Worm (Caenorhabditis elegans) whole organism, late embryonic: Measurements from ENCODE around the gene clec-217.

Experiments
- C08G9.2 ChIP-seq: sonication (generic microtip); optimal IDR thresholded peaks from 2 replicates; lab custom pipeline; 2016; ENCODE audit warnings: mild to moderate bottlenecking, missing genetic modification characterization, moderate library complexity, missing compliant biosample characterization
- F13H6.1 ChIP-seq: sonication (generic microtip); optimal IDR thresholded peaks from 2 replicates; lab custom pipeline; 2016; ENCODE audit warnings: missing genetic modification characterization, missing compliant biosample characterization
- T23F11.4 ChIP-seq: fragments of 200-800 bp; sonication (Bioruptor generic); optimal IDR thresholded peaks from 2 replicates; lab custom pipeline; 2018; ENCODE audit warnings: mild to moderate bottlenecking, missing genetic modification characterization, missing compliant biosample characterization
- ama-1 ChIP-seq: fragments of 150-350 bp; optimal IDR thresholded peaks from 2 replicates; lab custom pipeline; 2014
- ceh-14 ChIP-seq: sonication (generic microtip); optimal IDR thresholded peaks from 2 replicates; lab custom pipeline; 2016; ENCODE audit warnings: missing genotype, missing genetic modification characterization, missing compliant biosample characterization
- ceh-24 ChIP-seq: sonication (generic microtip); optimal IDR thresholded peaks from 2 replicates; lab custom pipeline; 2016; ENCODE audit warnings: mild to moderate bottlenecking, missing genetic modification characterization, missing compliant biosample characterization
- ceh-30 ChIP-seq: fragments of 150-350 bp; optimal IDR thresholded peaks from 2 replicates; lab custom pipeline; 2014; ENCODE audit warnings: missing biosample characterization, missing genetic modification characterization
- ceh-6 ChIP-seq: fragments of 200-800 bp; sonication (Bioruptor generic); optimal IDR thresholded peaks from 2 replicates; lab custom pipeline; 2018; ENCODE audit warnings: mild to moderate bottlenecking, missing genetic modification characterization, missing compliant biosample characterization
- ceh-9 ChIP-seq: sonication (generic microtip); optimal IDR thresholded peaks from 2 replicates; lab custom pipeline; 2016; ENCODE audit warnings: mild to moderate bottlenecking, missing genetic modification characterization, inconsistent platforms, missing compliant biosample characterization
- elt-4 ChIP-seq: sonication (generic microtip); optimal IDR thresholded peaks from 2 replicates; lab custom pipeline; 2016; ENCODE audit warnings: missing genetic modification characterization, missing compliant biosample characterization
- eyg-1 ChIP-seq: sonication (generic microtip); optimal IDR thresholded peaks from 2 replicates; lab custom pipeline; 2016; ENCODE audit warnings: missing genotype, missing genetic modification characterization, missing compliant biosample characterization
- hlh-15 ChIP-seq: sonication (generic microtip); optimal IDR thresholded peaks from 2 replicates; lab custom pipeline; 2016; ENCODE audit warnings: missing genetic modification characterization, missing compliant biosample characterization
- hlh-30 ChIP-seq: sonication (generic microtip); optimal IDR thresholded peaks from 2 replicates; lab custom pipeline; 2017; ENCODE audit warnings: antibody characterized with exemption, missing genetic modification characterization, missing compliant biosample characterization; ENCODE audit not compliant: insufficient read depth
- hlh-6 ChIP-seq: sonication (generic microtip); optimal IDR thresholded peaks from 2 replicates; lab custom pipeline; 2016; ENCODE audit warnings: missing genotype, missing genetic modification characterization, missing compliant biosample characterization
- hlh-8 ChIP-seq: sonication (generic microtip); optimal IDR thresholded peaks from 2 replicates; lab custom pipeline; 2016; ENCODE audit warnings: missing genotype, missing genetic modification characterization, missing compliant biosample characterization
- lin-11 ChIP-seq: fragments of 200-800 bp; sonication (Bioruptor generic); optimal IDR thresholded peaks from 2 replicates; lab custom pipeline; 2018; ENCODE audit warnings: mild to moderate bottlenecking, missing genetic modification characterization, missing compliant biosample characterization
- nfya-1 ChIP-seq: sonication (generic microtip); optimal IDR thresholded peaks from 2 replicates; lab custom pipeline; 2017; ENCODE audit warnings: missing genetic modification characterization, mild to moderate bottlenecking, missing compliant biosample characterization, antibody characterized with exemption, moderate library complexity
- npax-4 ChIP-seq: sonication (generic microtip); optimal IDR thresholded peaks from 2 replicates; lab custom pipeline; 2016; ENCODE audit warnings: missing genetic modification characterization, missing compliant biosample characterization
- odd-2 ChIP-seq: sonication (generic microtip); optimal IDR thresholded peaks from 2 replicates; lab custom pipeline; 2017; ENCODE audit warnings: antibody characterized with exemption, mild to moderate bottlenecking, missing genetic modification characterization, missing compliant biosample characterization
- pag-3 ChIP-seq: sonication (generic microtip); optimal IDR thresholded peaks from 2 replicates; lab custom pipeline; 2016; ENCODE audit warnings: missing compliant biosample characterization, missing genetic modification characterization, borderline replicate concordance
- pat-9 ChIP-seq: fragments of 200-800 bp; sonication (Bioruptor generic); optimal IDR thresholded peaks from 2 replicates; lab custom pipeline; 2018; ENCODE audit warnings: mild to moderate bottlenecking, missing genetic modification characterization, moderate library complexity, missing compliant biosample characterization
- pha-2 ChIP-seq: sonication (generic microtip); optimal IDR thresholded peaks from 2 replicates; lab custom pipeline; 2017; ENCODE audit warnings: mild to moderate bottlenecking, missing genetic modification characterization, missing compliant biosample characterization
- pha-4 ChIP-seq: fragments of 150-350 bp; optimal IDR thresholded peaks from 2 replicates; lab custom pipeline; 2018; ENCODE audit warnings: missing biosample characterization, missing genetic modification reagents, missing genetic modification characterization
- pros-1 ChIP-seq: fragments of 150-350 bp; optimal IDR thresholded peaks from 2 replicates; lab custom pipeline; 2014; ENCODE audit warnings: missing biosample characterization, missing genetic modification reagents, missing genetic modification characterization
- ref-2 ChIP-seq: sonication (generic microtip); optimal IDR thresholded peaks from 2 replicates; lab custom pipeline; 2016; ENCODE audit warnings: missing genetic modification characterization, missing compliant biosample characterization
- rnt-1 ChIP-seq: sonication (generic microtip); optimal IDR thresholded peaks from 2 replicates; lab custom pipeline; 2016; ENCODE audit warnings: missing genetic modification characterization, missing compliant biosample characterization
- syd-9 ChIP-seq: sonication (generic microtip); optimal IDR thresholded peaks from 2 replicates; lab custom pipeline; 2016; ENCODE audit warnings: mild to moderate bottlenecking, missing genetic modification characterization, moderate library complexity, missing compliant biosample characterization
- tbx-7 ChIP-seq: sonication (generic microtip); optimal IDR thresholded peaks from 2 replicates; lab custom pipeline; 2016; ENCODE audit warnings: missing genotype, missing genetic modification characterization, missing compliant biosample characterization
- ttx-3 ChIP-seq: sonication (generic microtip); optimal IDR thresholded peaks from 2 replicates; lab custom pipeline; 2016; ENCODE audit warnings: missing genetic modification reagents, missing genetic modification characterization, missing compliant biosample characterization
- unc-42 ChIP-seq: sonication (generic microtip); optimal IDR thresholded peaks from 2 replicates; lab custom pipeline; 2016; ENCODE audit warnings: missing genotype, missing genetic modification characterization, missing compliant biosample characterization
- ztf-16 ChIP-seq: sonication (generic microtip); optimal IDR thresholded peaks from 2 replicates; lab custom pipeline; 2017; ENCODE audit warnings: missing genetic modification characterization, missing compliant biosample characterization

clec-217 gene

ce11 chrV:7994570-7994969 lies 35.9 kb upstream of the clec-217 start, which contains the start of gene ceh-76:
Gene ceh-76 (minus strand): TSS chrV:7994670.
- TF ChIP-seq tbx-7 (tag; lab: Kevin White, UChicago), result no peak
- no peak for TF ChIP-seq hlh-6 (tag; lab: Kevin White, UChicago)
- no peak for TF ChIP-seq pat-9
- TF ChIP-seq, all 69 proteins: peak for 0

DNA sequence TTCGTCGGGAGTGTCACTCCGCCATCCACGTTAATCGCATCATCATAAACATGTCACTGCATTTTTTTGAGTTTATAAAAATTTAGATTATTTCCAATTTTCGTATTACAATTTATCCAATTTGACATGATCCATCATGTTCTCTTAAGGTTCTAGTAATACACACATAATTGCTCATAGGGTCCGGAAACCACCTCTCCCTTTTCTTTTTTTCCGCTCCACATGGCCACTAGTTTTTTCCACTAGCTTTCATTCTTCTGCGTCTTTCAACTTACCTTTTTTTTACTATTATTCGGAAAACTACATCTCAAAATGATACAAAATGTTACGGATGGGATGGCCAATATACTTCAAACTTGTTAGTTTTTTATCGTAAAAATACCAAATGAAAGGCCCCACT lies 27.2 kb upstream of the clec-217 start, which contains the start of gene Y97E10AL.1:
Gene Y97E10AL.1, plus strand, starts transcription at position 301 of the 400 bp plus-strand sequence.
- TF ChIP-seq F13H6.1 (tag; lab: Kevin White, UChicago) (no peak), ceh-9 (tag; lab: Kevin White, UChicago) (no peak), hlh-8 (tag; lab: Kevin White, UChicago) (no peak), hlh-30 (tag; lab: Kevin White, UChicago) (no peak), ceh-6 (no peak), hlh-6 (tag; lab: Kevin White, UChicago) (no peak), ceh-24 (tag; lab: Kevin White, UChicago) (no peak), hlh-15 (no peak)
- TF ChIP-seq, all 69 proteins: peak for 0

DNA sequence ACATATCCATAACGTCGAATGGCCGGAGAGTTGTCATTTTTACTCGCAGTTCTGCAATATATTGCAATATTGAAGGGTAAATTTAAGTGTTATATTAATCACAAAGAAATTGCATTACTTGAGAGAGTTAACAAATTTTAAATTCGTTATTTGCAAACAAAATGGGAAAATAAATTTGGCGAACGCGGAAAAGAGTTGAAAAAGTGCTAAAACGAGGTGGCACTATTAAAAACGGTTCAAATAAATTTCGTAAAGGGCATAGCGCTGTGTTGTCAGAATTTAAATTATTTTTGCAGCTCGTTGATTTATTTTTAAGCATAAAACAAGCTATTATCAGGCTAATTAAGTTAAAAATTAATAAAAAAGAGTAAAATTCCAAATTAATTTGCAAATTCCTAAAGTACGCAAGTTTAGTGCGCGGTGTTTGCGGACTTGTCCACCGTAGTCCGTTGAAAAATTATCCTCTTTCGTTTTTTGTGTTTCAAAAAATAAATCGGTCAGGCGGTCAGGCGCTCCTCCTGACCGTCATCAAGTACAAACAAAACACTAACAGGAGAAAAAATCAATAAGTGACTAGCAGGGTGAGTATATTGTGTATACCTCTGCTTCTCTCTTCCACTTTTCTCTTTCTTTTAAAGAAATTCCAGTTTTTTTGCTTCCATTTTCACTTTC lies 24.9 kb upstream of the clec-217 start, which contains the start of the genes natb-1 and abhd-12:
Gene natb-1, minus strand, starts transcription at position 51 of the 672 bp plus-strand sequence.
Gene abhd-12, plus strand, starts transcription at position 499 of the 672 bp plus-strand sequence.
- TF ChIP-seq ceh-14 (tag; lab: Kevin White, UChicago), result peak; percentile 70
- peak; percentile 77 for TF ChIP-seq unc-42 (tag; lab: Kevin White, UChicago)
- TF ChIP-seq pros-1 (tag; lab: Kevin White, UChicago), result no peak
- peak; percentile 27 for TF ChIP-seq ceh-30 (tag; lab: Kevin White, UChicago)
- TF ChIP-seq hlh-30 (tag; lab: Kevin White, UChicago), result peak; percentile 16

ce11 chrV:7980993-7981595 lies 22.5 kb upstream of the clec-217 start, which contains the start of gene F26D11.1:
Gene F26D11.1 (plus strand): TSS chrV:7981545.
- TF ChIP-seq odd-2 (tag; lab: Kevin White, UChicago) (no peak), lin-11 (tag; lab: Kevin White, UChicago) (no peak), pag-3 (tag; lab: Kevin White, UChicago) (no peak), nfya-1 (tag; lab: Kevin White, UChicago) (no peak), pha-4 (tag; lab: Kevin White, UChicago) (no peak), unc-42 (tag; lab: Kevin White, UChicago) (no peak), ceh-9 (tag; lab: Kevin White, UChicago) (no peak), ref-2 (tag; lab: Kevin White, UChicago) (no peak), ttx-3 (tag; lab: Kevin White, UChicago) (no peak), npax-4 (tag; lab: Kevin White, UChicago) (no peak), ceh-30 (tag; lab: Kevin White, UChicago) (no peak), rnt-1 (tag; lab: Kevin White, UChicago) (no peak), ama-1 (lab: Kevin White, UChicago) (no peak), eyg-1 (tag; lab: Kevin White, UChicago) (no peak), pha-2 (tag; lab: Kevin White, UChicago) (no peak), F13H6.1 (tag; lab: Kevin White, UChicago) (no peak), hlh-15 (no peak), syd-9 (tag; lab: Kevin White, UChicago) (no peak)

DNA sequence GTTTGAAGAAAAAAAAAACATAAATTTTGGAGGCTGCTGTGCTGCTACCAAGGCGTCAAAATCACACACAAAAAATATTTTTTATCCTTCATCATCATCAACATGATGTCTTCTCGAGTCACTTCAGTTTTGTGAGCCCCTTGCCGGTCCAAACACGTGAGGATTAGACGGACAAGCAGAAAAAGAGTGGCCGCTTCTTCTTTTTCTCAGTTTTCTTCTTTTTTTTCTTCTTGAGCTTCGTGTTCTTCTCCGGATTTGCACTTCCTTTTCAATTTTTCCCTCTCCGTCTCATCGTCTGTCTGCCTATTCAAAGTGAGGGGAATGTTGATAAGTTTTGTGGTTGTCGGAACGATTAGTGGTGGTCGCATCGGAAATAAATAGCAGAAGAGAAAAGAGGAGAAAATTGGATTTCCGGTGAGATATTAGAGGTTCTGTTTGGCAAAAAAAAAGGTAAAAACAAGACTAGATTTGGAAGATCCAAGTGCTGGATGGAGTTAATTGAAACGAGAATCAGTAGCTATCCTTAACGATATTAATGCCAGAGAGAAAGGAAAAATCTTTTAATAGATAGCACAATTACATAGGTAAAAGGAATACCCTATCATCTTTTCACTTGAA lies 21.8 kb upstream of the clec-217 start:
- TF ChIP-seq F13H6.1 (tag; lab: Kevin White, UChicago), result no peak
- TF ChIP-seq T23F11.4 (GFP tag; lab: Kevin White, UChicago), result no peak
- TF ChIP-seq elt-4 (tag; lab: Kevin White, UChicago), result no peak
- TF ChIP-seq unc-42 (tag; lab: Kevin White, UChicago), result peak; percentile 62
- TF ChIP-seq nfya-1 (tag; lab: Kevin White, UChicago), result no peak
- no peak for TF ChIP-seq ztf-16 (tag; lab: Kevin White, UChicago)
- no peak for TF ChIP-seq C08G9.2 (tag; lab: Kevin White, UChicago)
